Worm (Caenorhabditis elegans): ENCODE data around the gene ZC376.8.

DNA sequence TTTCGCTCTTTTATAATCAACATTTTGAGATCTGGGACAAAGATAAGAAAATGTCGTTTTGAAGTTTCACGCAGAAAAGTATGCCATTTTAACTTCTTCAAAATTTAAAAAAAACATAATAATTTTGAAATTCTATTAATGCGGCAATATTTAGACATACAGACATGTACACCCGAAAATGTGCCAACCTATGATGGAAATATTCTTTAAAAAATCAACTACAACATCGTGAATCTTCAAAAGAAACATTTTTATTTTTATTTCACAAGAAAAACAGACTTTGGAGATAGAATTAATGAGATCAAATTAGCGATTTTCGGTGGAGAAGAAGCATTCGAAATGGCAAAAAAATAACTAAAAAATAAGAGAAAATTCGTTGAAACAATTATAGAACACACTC lies 35.1 kb downstream of the ZC376.8 start, which contains the start of gene T16A9.5:
- TF ChIP-seq Y67H2A.10 (GFP tag; conservative IDR thresholded peaks at IDR 0.05) (no peak), hlh-12 (tag; optimal IDR thresholded peaks at IDR 0.05) (no peak), egl-44 (GFP tag; IDR thresholded peaks at IDR 0.05) (no peak), nhr-90 (tag; optimal IDR thresholded peaks at IDR 0.05) (no peak), rcor-1 (GFP tag; IDR thresholded peaks at IDR 0.05) (no peak), nhr-27 (tag; optimal IDR thresholded peaks at IDR 0.05) (no peak), ztf-18 (tag; optimal IDR thresholded peaks at IDR 0.05) (no peak), lin-54 (GFP tag; optimal IDR thresholded peaks at IDR 0.05) (no peak), mes-4 (tag; optimal IDR thresholded peaks at IDR 0.05) (no peak), nfya-1 (tag; optimal IDR thresholded peaks at IDR 0.05; ENCODE audit: borderline replicate concordance, insufficient read depth) (no peak)

Data from whole organism, young adult.